Worm (Caenorhabditis elegans) whole organism, young adult: ENCODE measurements around the gene lin-22.
"Not testable (repeated sequence)": the region's sequence is repeated elsewhere in the genome, so short reads cannot be mapped to it uniquely, and the experiment has no call there.

ENCODE experiments used
- B0019.2 ChIP-seq: fragments of 200-800 bp; sonication (Bioruptor generic); conservative IDR thresholded peaks from 2 replicates; pipeline ENCODE4 v1.3.6; 2022; ENCODE audit warnings: missing genetic modification reagents, missing genetic modification characterization, missing compliant biosample characterization
- D2030.7 ChIP-seq: fragments of 200-800 bp; sonication (Bioruptor generic); IDR thresholded peaks from 2 replicates; pipeline ENCODE4 v1.3.6; 2022; ENCODE audit warnings: missing genetic modification reagents, missing genetic modification characterization, missing compliant biosample characterization
- F37B4.10 ChIP-seq: fragments of 200-800 bp; sonication (Bioruptor generic); IDR thresholded peaks from 2 replicates; pipeline ENCODE4 v1.3.6; 2022; ENCODE audit warnings: missing genetic modification characterization, missing compliant biosample characterization
- F55B11.4 ChIP-seq: sonication (generic microtip); optimal IDR thresholded peaks from 2 replicates; lab custom pipeline; 2016; ENCODE audit warnings: missing compliant biosample characterization, missing genetic modification characterization, borderline replicate concordance; ENCODE audit not compliant: insufficient read depth
- K11D2.4 ChIP-seq: fragments of 200-800 bp; sonication (Bioruptor generic); IDR thresholded peaks from 2 replicates; pipeline ENCODE4 v1.3.6; 2022; ENCODE audit warnings: missing genetic modification reagents, missing genetic modification characterization, missing compliant biosample characterization
- Y53F4B.3 ChIP-seq: fragments of 200-800 bp; sonication (Bioruptor generic); IDR thresholded peaks from 2 replicates; pipeline ENCODE4 v1.3.6; 2022; ENCODE audit warnings: missing genetic modification reagents, missing genetic modification characterization, missing compliant biosample characterization
- Y79H2A.3 ChIP-seq: fragments of 200-800 bp; sonication (Bioruptor generic); conservative IDR thresholded peaks from 2 replicates; pipeline ENCODE4 v1.3.6; 2022; ENCODE audit warnings: missing genetic modification reagents, missing genetic modification characterization, missing compliant biosample characterization
- ZK185.1 ChIP-seq: sonication (generic microtip); optimal IDR thresholded peaks from 2 replicates; lab custom pipeline; 2016; ENCODE audit warnings: mild to moderate bottlenecking, missing genetic modification characterization, missing compliant biosample characterization; ENCODE audit not compliant: poor library complexity, severe bottlenecking
- akir-1 ChIP-seq: fragments of 200-800 bp; sonication (Bioruptor generic); optimal IDR thresholded peaks from 2 replicates; lab custom pipeline; 2018; ENCODE audit warnings: mild to moderate bottlenecking, missing genetic modification characterization, moderate library complexity, missing compliant biosample characterization
- aptf-2 ChIP-seq: fragments of 200-800 bp; sonication (Bioruptor generic); conservative IDR thresholded peaks from 2 replicates; pipeline ENCODE4 v1.3.6; 2022; ENCODE audit warnings: missing genetic modification reagents, missing genetic modification characterization, missing compliant biosample characterization
- aptf-3 ChIP-seq: fragments of 200-800 bp; sonication (Bioruptor generic); IDR thresholded peaks from 2 replicates; pipeline ENCODE4 v1.3.6; 2022; ENCODE audit warnings: missing genetic modification characterization, missing compliant biosample characterization
- cebp-2 ChIP-seq: fragments of 200-800 bp; sonication (Bioruptor generic); IDR thresholded peaks from 2 replicates; pipeline ENCODE4 v1.3.6; 2022; ENCODE audit warnings: missing genetic modification characterization, missing compliant biosample characterization
- ceh-27 ChIP-seq: fragments of 200-800 bp; sonication (Bioruptor generic); optimal IDR thresholded peaks from 2 replicates; lab custom pipeline; 2018; ENCODE audit warnings: mild to moderate bottlenecking, missing genetic modification characterization, moderate library complexity, missing compliant biosample characterization
- ceh-40 ChIP-seq: fragments of 200-800 bp; sonication (Bioruptor generic); IDR thresholded peaks from 2 replicates; pipeline ENCODE4 v1.3.6; 2022; ENCODE audit warnings: missing genetic modification characterization, missing compliant biosample characterization
- ceh-79 ChIP-seq: sonication (generic microtip); optimal IDR thresholded peaks from 2 replicates; lab custom pipeline; 2017; ENCODE audit warnings: mild to moderate bottlenecking, missing genetic modification characterization, missing compliant biosample characterization
- dpff-1 ChIP-seq: sonication (generic microtip); optimal IDR thresholded peaks from 2 replicates; lab custom pipeline; 2017; ENCODE audit warnings: mild to moderate bottlenecking, missing genetic modification characterization, missing compliant biosample characterization
- dpl-1 ChIP-seq: fragments of 150-350 bp; optimal IDR thresholded peaks from 2 replicates; lab custom pipeline; 2014; ENCODE audit warnings: missing biosample characterization, missing genetic modification reagents, missing genetic modification characterization
- efl-1 ChIP-seq: fragments of 150-350 bp; optimal IDR thresholded peaks from 2 replicates; lab custom pipeline; 2014; ENCODE audit warnings: missing biosample characterization, missing genetic modification reagents, missing genetic modification characterization
- hmg-1.2 ChIP-seq: fragments of 200-800 bp; sonication (Bioruptor generic); IDR thresholded peaks from 2 replicates; pipeline ENCODE4 v1.3.6; 2022; ENCODE audit warnings: missing genetic modification reagents, missing genetic modification characterization, missing compliant biosample characterization
- hsf-1 ChIP-seq: fragments of 200-800 bp; sonication (Bioruptor generic); IDR thresholded peaks from 2 replicates; pipeline ENCODE4 v1.3.6; 2022; ENCODE audit warnings: missing genetic modification reagents, missing genetic modification characterization, missing compliant biosample characterization
- lag-1 ChIP-seq: fragments of 200-800 bp; sonication (Bioruptor generic); IDR thresholded peaks from 2 replicates; pipeline ENCODE4 v1.3.6; 2022; ENCODE audit warnings: missing genetic modification reagents, missing genetic modification characterization, missing compliant biosample characterization
- let-526 ChIP-seq: fragments of 200-800 bp; sonication (Bioruptor generic); IDR thresholded peaks from 2 replicates; pipeline ENCODE4 v1.3.6; 2022; ENCODE audit warnings: missing genetic modification reagents, missing genetic modification characterization, missing compliant biosample characterization
- mes-4 ChIP-seq: sonication (generic microtip); optimal IDR thresholded peaks from 2 replicates; lab custom pipeline; 2016; ENCODE audit warnings: missing genotype, missing genetic modification characterization, missing compliant biosample characterization
- mxl-1 ChIP-seq: sonication (generic microtip); optimal IDR thresholded peaks from 2 replicates; lab custom pipeline; 2016; ENCODE audit warnings: missing genetic modification characterization, missing compliant biosample characterization
- nfyb-1 ChIP-seq: fragments of 200-800 bp; sonication (Bioruptor generic); IDR thresholded peaks from 2 replicates; pipeline ENCODE4 v1.3.6; 2022; ENCODE audit warnings: missing genetic modification reagents, missing genetic modification characterization, missing compliant biosample characterization
- nhr-179 ChIP-seq: sonication (generic microtip); optimal IDR thresholded peaks from 2 replicates; lab custom pipeline; 2016; ENCODE audit warnings: mild to moderate bottlenecking, missing genetic modification characterization, missing compliant biosample characterization
- nhr-80 ChIP-seq: sonication (generic microtip); optimal IDR thresholded peaks from 2 replicates; lab custom pipeline; 2016; ENCODE audit warnings: missing genetic modification characterization, missing compliant biosample characterization
- rec-8 ChIP-seq, 2 experiments: sonication (generic microtip); optimal IDR thresholded peaks; 2 replicates each; lab custom pipeline; 2016; ENCODE audit warnings: mild to moderate bottlenecking in 2 of 2, missing genetic modification characterization in 2 of 2, missing genetic modification reagents in 2 of 2, missing genotype in 2 of 2, missing biosample characterization in 1 of 2, missing compliant biosample characterization in 1 of 2, moderate library complexity in 1 of 2
- repo-1 ChIP-seq: sonication (generic microtip); optimal IDR thresholded peaks from 2 replicates; lab custom pipeline; 2017; ENCODE audit warnings: mild to moderate bottlenecking, missing genetic modification characterization, missing compliant biosample characterization
- snpc-1.1 ChIP-seq: sonication (generic microtip); optimal IDR thresholded peaks from 2 replicates; lab custom pipeline; 2017; ENCODE audit warnings: missing genetic modification characterization, mild to moderate bottlenecking, missing compliant biosample characterization, antibody characterized with exemption, moderate library complexity, missing genotype, missing genetic modification reagents; ENCODE audit not compliant: insufficient read depth
- snpc-4 ChIP-seq, 5 experiments: fragments of 150-350 bp in 1 of 5; sonication (generic microtip) in 4 of 5; optimal IDR thresholded peaks; 2 replicates each; lab custom pipeline; 2014 to 2018; ENCODE audit warnings: missing genetic modification characterization in 5 of 5, missing biosample characterization in 3 of 5, antibody characterized with exemption in 2 of 5, mild to moderate bottlenecking in 2 of 5, missing compliant biosample characterization in 2 of 5, missing genotype in 2 of 5, moderate library complexity in 2 of 5, missing genetic modification reagents in 1 of 5
- sptf-2 ChIP-seq: fragments of 200-800 bp; sonication (Bioruptor generic); optimal IDR thresholded peaks from 2 replicates; lab custom pipeline; 2018; ENCODE audit warnings: mild to moderate bottlenecking, missing genetic modification characterization, missing compliant biosample characterization
- tbx-9 ChIP-seq: sonication (generic microtip); optimal IDR thresholded peaks from 2 replicates; lab custom pipeline; 2016; ENCODE audit warnings: borderline replicate concordance, missing genetic modification characterization, inconsistent platforms, missing compliant biosample characterization
- zim-3 ChIP-seq: sonication (generic microtip); optimal IDR thresholded peaks from 2 replicates; lab custom pipeline; 2017; ENCODE audit warnings: mild to moderate bottlenecking, missing genetic modification characterization, moderate library complexity, missing compliant biosample characterization

The lin-22 gene

DNA sequence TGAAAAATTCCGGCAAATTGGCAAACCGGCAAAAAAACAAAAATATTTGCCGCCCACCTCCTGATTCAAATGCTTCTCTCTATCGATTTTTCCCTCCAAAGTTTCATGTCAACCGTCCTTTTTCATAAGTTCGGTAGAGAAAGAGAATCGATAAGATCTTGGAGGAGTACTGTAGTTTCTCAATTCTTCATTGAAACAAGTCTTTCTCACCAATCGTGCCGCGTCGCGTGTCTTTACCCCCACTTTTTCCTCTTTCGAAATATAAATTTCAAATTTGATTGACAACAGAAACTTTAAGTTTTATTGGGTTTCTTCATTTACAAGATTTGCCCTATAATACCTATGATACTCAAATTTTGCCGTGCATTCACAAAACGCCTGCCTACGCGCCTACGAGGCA, 950 bp upstream of the lin-22 start:
- TF ChIP-seq let-526 (GFP tag; lab: Robert Waterston, UW) (no peak), ceh-79 (tag; lab: Kevin White, UChicago) (no peak), efl-1 (GFP tag; lab: Kevin White, UChicago) (no peak), K11D2.4 (GFP tag; lab: Robert Waterston, UW) (no peak), Y53F4B.3 (GFP tag; lab: Robert Waterston, UW) (no peak), nhr-179 (tag; lab: Kevin White, UChicago) (no peak), ceh-27 (GFP tag; lab: Kevin White, UChicago) (no peak)

DNA sequence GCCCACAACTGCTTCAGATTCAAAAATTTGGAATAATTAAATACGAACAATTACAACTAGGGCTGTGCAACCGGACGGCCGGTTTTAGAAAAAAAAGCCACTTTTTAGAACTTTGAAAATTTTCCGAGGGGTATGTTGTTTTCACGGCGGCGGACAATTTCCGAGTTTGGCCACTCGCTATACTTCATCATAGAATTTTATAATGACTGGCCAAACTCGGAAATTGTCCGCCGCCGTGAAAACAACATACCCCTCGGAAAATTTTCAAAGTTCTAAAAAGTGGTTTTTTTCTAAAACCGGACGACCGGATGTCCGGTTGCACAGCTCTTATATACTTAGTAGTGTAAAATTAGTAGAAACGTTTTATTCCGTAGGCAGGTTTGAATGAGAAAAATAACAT, 1.8 kb downstream of the lin-22 start:
- not testable (repeated sequence) for TF ChIP-seq snpc-4 (GFP tag; optimal IDR thresholded peaks at IDR 0.05; lab: Kevin White, UChicago)
- TF ChIP-seq snpc-4 (tag; optimal IDR thresholded peaks at IDR 0.05; lab: Kevin White, UChicago), result peak in 2 of 4 experiments; percentile 61 to 82

DNA sequence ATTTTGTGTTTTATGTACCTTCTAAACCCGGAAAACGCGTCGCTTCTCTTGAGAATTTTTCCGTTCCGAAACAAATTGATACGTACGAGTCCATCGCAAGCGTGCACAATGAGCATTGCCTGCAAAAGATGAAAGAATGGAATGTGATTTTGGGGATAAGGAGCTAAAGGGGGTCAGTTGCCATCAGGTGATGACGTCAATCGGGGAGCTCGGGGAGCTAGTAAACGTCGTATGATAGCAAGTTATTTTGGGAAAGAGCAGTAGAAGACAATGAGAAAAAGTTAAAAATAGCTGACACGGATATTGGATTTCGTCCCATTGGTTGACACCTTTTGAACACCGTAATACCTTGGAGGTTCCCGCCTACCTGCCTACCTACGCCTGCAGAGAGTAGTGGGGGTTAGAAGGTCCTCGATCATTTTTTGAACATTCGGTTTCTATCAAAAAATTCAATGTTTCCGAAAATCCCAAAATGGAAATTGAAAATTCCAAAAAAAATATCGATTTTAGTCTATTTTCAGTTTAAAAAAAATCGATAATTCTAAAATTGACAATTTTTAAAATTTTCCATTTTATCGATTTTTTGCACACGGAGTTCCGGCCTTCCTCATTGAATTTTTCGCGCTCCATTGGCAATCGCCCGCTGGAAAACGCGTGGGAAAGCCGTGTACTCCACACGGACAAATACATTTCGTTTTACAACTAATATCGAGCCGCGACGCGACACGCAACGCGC, 6.5 kb downstream of the lin-22 start:
- TF ChIP-seq ZK185.1 (tag; lab: Kevin White, UChicago) (no peak), sptf-2 (GFP tag; lab: Kevin White, UChicago) (no peak), F37B4.10 (GFP tag; lab: Robert Waterston, UW) (no peak), aptf-2 (GFP tag; lab: Robert Waterston, UW) (no peak), hsf-1 (GFP tag; lab: Robert Waterston, UW) (no peak), nhr-80 (tag; lab: Kevin White, UChicago) (no peak), cebp-2 (GFP tag; lab: Robert Waterston, UW) (no peak), lag-1 (GFP tag; lab: Robert Waterston, UW) (no peak), hmg-1.2 (GFP tag; lab: Robert Waterston, UW) (no peak), F55B11.4 (tag; lab: Kevin White, UChicago) (no peak), Y79H2A.3 (GFP tag; lab: Robert Waterston, UW) (no peak), B0019.2 (no peak)

DNA sequence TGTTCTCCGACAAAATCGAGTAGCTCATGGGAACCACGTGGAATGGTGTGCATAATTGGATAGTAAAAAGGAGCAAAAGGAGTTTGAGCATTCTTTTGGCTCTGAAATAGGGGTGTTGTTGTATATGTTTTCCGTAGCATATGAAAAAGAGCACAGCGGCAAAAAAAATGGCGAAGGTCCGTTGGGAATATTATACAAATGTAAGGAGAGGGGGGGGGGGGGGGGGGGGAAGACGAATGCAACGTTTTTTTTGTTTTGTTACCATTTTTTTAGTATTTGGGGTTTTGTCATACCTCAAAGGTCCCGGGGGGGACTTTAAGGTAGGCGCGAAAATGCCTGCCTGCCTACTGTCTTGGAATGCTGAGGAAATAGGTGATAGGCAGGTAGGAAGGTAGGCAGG, 9.3 kb downstream of the lin-22 start, which contains the start of gene ndnf-1:
ndnf-1 (minus strand) TSS at position 101 of the 400 bp plus-strand sequence.
- TF ChIP-seq ceh-79 (tag; lab: Kevin White, UChicago) (no peak), tbx-9 (no peak), dpl-1 (no peak), mxl-1 (no peak), zim-3 (tag; lab: Kevin White, UChicago) (no peak), nfyb-1 (GFP tag; lab: Robert Waterston, UW) (no peak), dpff-1 (no peak), akir-1 (no peak), repo-1 (no peak), D2030.7 (GFP tag; lab: Robert Waterston, UW) (no peak), rec-8 (tag; optimal IDR thresholded peaks at IDR 0.05; lab: Kevin White, UChicago) (no peak), nhr-179 (tag; lab: Kevin White, UChicago) (no peak), snpc-1.1 (tag; lab: Kevin White, UChicago) (no peak), ceh-40 (GFP tag; lab: Robert Waterston, UW) (no peak), aptf-3 (GFP tag; lab: Robert Waterston, UW) (no peak), mes-4 (tag; lab: Kevin White, UChicago) (no peak)
- TF ChIP-seq, all 124 proteins: peak for 0
